Fruit fly (Drosophila melanogaster) whole organism, embryonic: ENCODE data around the gene Kat60.
A peak's percentile ranks its signal among the peaks of the same experiment; 100 is the strongest.

Experiments
- Atf3 ChIP-seq: fragments of 200-800 bp; sonication (Bioruptor generic); optimal IDR thresholded peaks from 3 replicates; lab custom pipeline; 2016; ENCODE audit warnings: missing biosample characterization, missing genetic modification characterization
- Bgb ChIP-seq: fragments of 200-800 bp; sonication (Bioruptor generic); IDR thresholded peaks from 2 replicates; pipeline ENCODE4 v1.3.6; 2022; ENCODE audit warnings: missing biosample characterization, missing genetic modification characterization; ENCODE audit not compliant: partially characterized antibody
- Bteb2 ChIP-seq: fragments of 200-800 bp; sonication (Bioruptor generic); optimal IDR thresholded peaks from 2 replicates; lab custom pipeline; 2016; ENCODE audit warnings: missing biosample characterization, missing genetic modification characterization
- CG10147 ChIP-seq: fragments of 200-800 bp; sonication (Bioruptor generic); optimal IDR thresholded peaks from 2 replicates; lab custom pipeline; 2019; ENCODE audit warnings: missing biosample characterization, mild to moderate bottlenecking, missing genetic modification characterization, moderate library complexity
- CG10366 ChIP-seq: fragments of 200-800 bp; sonication (Bioruptor generic); IDR thresholded peaks from 2 replicates; pipeline ENCODE4 v1.3.6; 2022; ENCODE audit warnings: missing biosample characterization, missing genetic modification characterization
- CG10565 ChIP-seq: fragments of 200-800 bp; sonication (Bioruptor generic); optimal IDR thresholded peaks from 3 replicates; lab custom pipeline; 2016; ENCODE audit warnings: missing biosample characterization, mild to moderate bottlenecking, missing genetic modification characterization
- CG12769 ChIP-seq: fragments of 200-800 bp; sonication (Bioruptor generic); optimal IDR thresholded peaks from 2 replicates; lab custom pipeline; 2019; ENCODE audit warnings: missing biosample characterization, mild to moderate bottlenecking, missing genetic modification characterization, moderate library complexity
- CG13287 ChIP-seq: fragments of 200-800 bp; sonication (Bioruptor generic); IDR thresholded peaks from 2 replicates; pipeline ENCODE4 v1.3.6; 2022; ENCODE audit warnings: missing biosample characterization, missing genetic modification characterization; ENCODE audit not compliant: partially characterized antibody
- CG15479 ChIP-seq: fragments of 200-800 bp; sonication (Bioruptor generic); optimal IDR thresholded peaks from 3 replicates; lab custom pipeline; 2019; ENCODE audit warnings: missing biosample characterization, mild to moderate bottlenecking, missing genetic modification characterization, moderate library complexity
- CG1602 ChIP-seq: fragments of 200-800 bp; sonication (Bioruptor generic); optimal IDR thresholded peaks from 3 replicates; lab custom pipeline; 2016; ENCODE audit warnings: missing biosample characterization, missing genetic modification characterization
- CG17361 ChIP-seq: fragments of 200-800 bp; sonication (Bioruptor generic); IDR thresholded peaks from 3 replicates; pipeline ENCODE4 v1.3.6; 2022; ENCODE audit warnings: missing biosample characterization, missing genetic modification characterization
- CG18764 ChIP-seq: fragments of 200-800 bp; sonication (Bioruptor generic); optimal IDR thresholded peaks from 3 replicates; lab custom pipeline; 2016; ENCODE audit warnings: missing biosample characterization, missing genetic modification characterization
- CG2712 ChIP-seq: fragments of 200-800 bp; optimal IDR thresholded peaks from 3 replicates; lab custom pipeline; 2019; ENCODE audit warnings: missing biosample characterization, mild to moderate bottlenecking, missing genetic modification characterization, moderate library complexity
- CG3726 ChIP-seq: fragments of 200-800 bp; sonication (Bioruptor generic); IDR thresholded peaks from 3 replicates; pipeline ENCODE4, ENCODE4 v1.3.6; 2022; ENCODE audit warnings: missing biosample characterization, missing genetic modification characterization
- CG4282 ChIP-seq: fragments of 200-800 bp; sonication (Bioruptor generic); optimal IDR thresholded peaks from 2 replicates; lab custom pipeline; 2016; ENCODE audit warnings: missing biosample characterization, missing genetic modification characterization
- CG4730 ChIP-seq: fragments of 200-800 bp; sonication (Bioruptor generic); IDR thresholded peaks from 2 replicates; pipeline ENCODE4 v1.3.6; 2022; ENCODE audit warnings: missing biosample characterization, missing genetic modification characterization
- CG5245 ChIP-seq: fragments of 200-800 bp; sonication (Bioruptor generic); optimal IDR thresholded peaks from 3 replicates; lab custom pipeline; 2016; ENCODE audit warnings: missing biosample characterization, missing genetic modification characterization
- CG8281 ChIP-seq: fragments of 200-800 bp; sonication (Bioruptor generic); optimal IDR thresholded peaks from 2 replicates; lab custom pipeline; 2018; ENCODE audit warnings: missing biosample characterization, mild to moderate bottlenecking, missing genetic modification characterization, moderate library complexity
- CG8359 ChIP-seq: fragments of 200-800 bp; sonication (Bioruptor generic); optimal IDR thresholded peaks from 2 replicates; lab custom pipeline; 2017; ENCODE audit warnings: missing biosample characterization, mild to moderate bottlenecking, missing genetic modification characterization, borderline replicate concordance
- CTCF ChIP-seq: fragments of 200-800 bp; sonication (Bioruptor generic); optimal IDR thresholded peaks from 2 replicates; lab custom pipeline; 2017; ENCODE audit warnings: missing biosample characterization, mild to moderate bottlenecking, missing genetic modification characterization, moderate library complexity
- Camta ChIP-seq: fragments of 200-800 bp; sonication (Bioruptor generic); optimal IDR thresholded peaks from 2 replicates; lab custom pipeline; 2016; ENCODE audit warnings: missing biosample characterization, missing genetic modification characterization
- CrebB ChIP-seq: fragments of 200-800 bp; sonication (Bioruptor generic); optimal IDR thresholded peaks from 3 replicates; lab custom pipeline; 2018; ENCODE audit warnings: missing biosample characterization, mild to moderate bottlenecking, missing genetic modification characterization
- Dip2 ChIP-seq: fragments of 200-800 bp; sonication (Bioruptor generic); IDR thresholded peaks from 2 replicates; pipeline ENCODE4 v1.3.6; 2022; ENCODE audit warnings: missing biosample characterization, missing genetic modification characterization
- Dll ChIP-seq: fragments of 200-800 bp; sonication (Bioruptor generic); IDR thresholded peaks from 4 replicates; pipeline ENCODE4 v1.3.6; 2022; ENCODE audit warnings: missing biosample characterization, missing genetic modification characterization; ENCODE audit not compliant: partially characterized antibody
- E2f1 ChIP-seq: fragments of 200-800 bp; sonication (Bioruptor generic); IDR thresholded peaks from 2 replicates; pipeline ENCODE4 v1.3.6; 2022; ENCODE audit warnings: missing biosample characterization, missing genetic modification characterization
- Hr39 ChIP-seq: fragments of >200 bp; optimal IDR thresholded peaks from 2 replicates; lab custom pipeline; 2017
- Lhr ChIP-seq: fragments of 200-800 bp; sonication (Bioruptor generic); optimal IDR thresholded peaks from 3 replicates; lab custom pipeline; 2017; ENCODE audit warnings: mild to moderate bottlenecking, missing biosample characterization, missing genetic modification reagents, missing genetic modification characterization
- Sry-β ChIP-seq: fragments of 200-800 bp; sonication (Bioruptor generic); optimal IDR thresholded peaks from 2 replicates; lab custom pipeline; 2018; ENCODE audit warnings: missing biosample characterization, mild to moderate bottlenecking, missing genetic modification characterization, moderate library complexity
- Usf ChIP-seq: fragments of 200-800 bp; sonication (Bioruptor generic); optimal IDR thresholded peaks from 2 replicates; lab custom pipeline; 2017; ENCODE audit warnings: missing genotype, missing biosample characterization, missing genetic modification characterization
- abd-A ChIP-seq: fragments of 200-800 bp; sonication (Bioruptor generic); optimal IDR thresholded peaks from 3 replicates; lab custom pipeline; 2019; ENCODE audit warnings: missing biosample characterization, mild to moderate bottlenecking, missing genetic modification characterization, moderate library complexity
- ac ChIP-seq: fragments of 200-800 bp; sonication (Bioruptor generic); optimal IDR thresholded peaks from 3 replicates; lab custom pipeline; 2017; ENCODE audit warnings: missing biosample characterization, mild to moderate bottlenecking, missing genetic modification characterization
- ase ChIP-seq: fragments of 200-800 bp; sonication (Bioruptor generic); IDR thresholded peaks from 3 replicates; pipeline ENCODE4 v1.3.6; 2022; ENCODE audit warnings: missing biosample characterization, missing genetic modification characterization
- bigmax ChIP-seq: fragments of 200-800 bp; sonication (Bioruptor generic); optimal IDR thresholded peaks from 2 replicates; lab custom pipeline; 2018; ENCODE audit warnings: missing biosample characterization, mild to moderate bottlenecking, missing genetic modification characterization
- bowl ChIP-seq: fragments of 200-800 bp; sonication (Bioruptor generic); IDR thresholded peaks from 2 replicates; pipeline ENCODE4 v1.3.6; 2022; ENCODE audit warnings: missing biosample characterization, missing genetic modification characterization
- cas ChIP-seq: fragments of 200-800 bp; sonication (Bioruptor generic); IDR thresholded peaks from 2 replicates; pipeline ENCODE4 v1.3.6; 2022; ENCODE audit warnings: missing biosample characterization, missing genetic modification characterization
- disco-r ChIP-seq: fragments of 200-800 bp; sonication (Bioruptor generic); optimal IDR thresholded peaks from 2 replicates; lab custom pipeline; 2016; ENCODE audit warnings: missing biosample characterization, missing genetic modification characterization
- fd96Cb ChIP-seq: fragments of 200-800 bp; sonication (Bioruptor generic); optimal IDR thresholded peaks from 2 replicates; lab custom pipeline; 2018; ENCODE audit warnings: missing biosample characterization, mild to moderate bottlenecking, missing genetic modification characterization, moderate library complexity
- fru ChIP-seq: fragments of >200 bp; optimal IDR thresholded peaks from 2 replicates; lab custom pipeline; 2017
- grn ChIP-seq: fragments of 200-800 bp; sonication (Bioruptor generic); optimal IDR thresholded peaks from 3 replicates; lab custom pipeline; 2017; ENCODE audit warnings: missing biosample characterization, missing genetic modification characterization
- kah ChIP-seq: fragments of 200-800 bp; sonication (Bioruptor generic); optimal IDR thresholded peaks from 2 replicates; lab custom pipeline; 2018; ENCODE audit warnings: missing biosample characterization, mild to moderate bottlenecking, missing genetic modification characterization
- nerfin-1 ChIP-seq: fragments of 200-800 bp; sonication (Bioruptor generic); optimal IDR thresholded peaks from 3 replicates; lab custom pipeline; 2019; ENCODE audit warnings: missing biosample characterization, mild to moderate bottlenecking, missing genetic modification characterization, moderate library complexity
- pho ChIP-seq: fragments of 200-800 bp; sonication (Bioruptor generic); optimal IDR thresholded peaks from 2 replicates; lab custom pipeline; 2016; ENCODE audit warnings: missing biosample characterization, missing genetic modification characterization
- pros ChIP-seq: fragments of 200-800 bp; sonication (Bioruptor generic); optimal IDR thresholded peaks from 3 replicates; lab custom pipeline; 2019; ENCODE audit warnings: missing biosample characterization, mild to moderate bottlenecking, missing genetic modification characterization, moderate library complexity
- pzg ChIP-seq: fragments of 200-800 bp; sonication (Bioruptor generic); optimal IDR thresholded peaks from 3 replicates; lab custom pipeline; 2018; ENCODE audit warnings: missing biosample characterization, mild to moderate bottlenecking, missing genetic modification characterization, moderate library complexity
- sd ChIP-seq: fragments of 200-800 bp; sonication (Bioruptor generic); optimal IDR thresholded peaks from 3 replicates; lab custom pipeline; 2018; ENCODE audit warnings: missing biosample characterization, mild to moderate bottlenecking, missing genetic modification characterization, moderate library complexity
- so ChIP-seq: fragments of 200-800 bp; sonication (Bioruptor generic); IDR thresholded peaks from 3 replicates; pipeline ENCODE4 v1.3.6; 2022; ENCODE audit warnings: missing biosample characterization, missing genetic modification characterization
- stwl ChIP-seq: fragments of 200-800 bp; sonication (Bioruptor generic); optimal IDR thresholded peaks from 3 replicates; lab custom pipeline; 2018; ENCODE audit warnings: missing biosample characterization, mild to moderate bottlenecking, missing genetic modification characterization, moderate library complexity
- wdn ChIP-seq: fragments of 200-800 bp; sonication (Bioruptor generic); IDR thresholded peaks from 2 replicates; pipeline ENCODE4 v1.3.6; 2022; ENCODE audit warnings: missing biosample characterization, missing genetic modification characterization

Gene Kat60

dm6 chr3R:5216308-5216765 lies 15.7 kb downstream of the Kat60 start (continued):
- TF ChIP-seq grn (GFP tag; lab: Kevin White, UChicago) (peak; percentile 55), nerfin-1 (tag; lab: Kevin White, UChicago) (peak; percentile 76), Dll (GFP tag; lab: Robert Waterston, UW) (0 out of 4 replicates have a peak, but pooled peaks have one; percentile 16), sd (tag; lab: Kevin White, UChicago) (peak; percentile 99), disco-r (GFP tag; lab: Kevin White, UChicago) (no peak), CG18764 (GFP tag; lab: Kevin White, UChicago) (no peak), Lhr (GFP tag; lab: Kevin White, UChicago) (no peak), Camta (GFP tag; lab: Kevin White, UChicago) (no peak), pho (GFP tag; lab: Kevin White, UChicago) (no peak), Sry-β (GFP tag; lab: Kevin White, UChicago) (peak; percentile 16), CG12769 (peak; percentile 6), pros (GFP tag; lab: Kevin White, UChicago) (peak; percentile 79), Hr39 (peak; percentile 3), CTCF (GFP tag; lab: Kevin White, UChicago) (peak; percentile 89)

- TF ChIP-seq wdn (GFP tag; lab: Robert Waterston, UW) = peak; percentile 71; the same call in 1 of the 2 replicates
- peak; percentile 84 for TF ChIP-seq stwl (tag; lab: Kevin White, UChicago)
- peak; percentile 84 for TF ChIP-seq bigmax (GFP tag; lab: Kevin White, UChicago)
- TF ChIP-seq bowl (GFP tag; lab: Robert Waterston, UW) = peak; percentile 88
- TF ChIP-seq CG4282 (GFP tag; lab: Kevin White, UChicago) = peak; percentile 96
- peak; percentile 75 for TF ChIP-seq CG4730
- TF ChIP-seq Dip2 = no peak
- no peak for TF ChIP-seq Bgb (GFP tag; lab: Robert Waterston, UW)
- TF ChIP-seq Bteb2 (GFP tag; lab: Kevin White, UChicago) = peak; percentile 84
- TF ChIP-seq cas = no peak
- TF ChIP-seq CG5245 (GFP tag; lab: Kevin White, UChicago) = peak; percentile 98
- TF ChIP-seq CG1602 = peak; percentile 98
- peak; percentile 99 for TF ChIP-seq Atf3 (GFP tag; lab: Kevin White, UChicago)
- TF ChIP-seq CG15479 (GFP tag; lab: Kevin White, UChicago) = peak; percentile 82
- TF ChIP-seq CG13287 = no peak
- peak; percentile 92 for TF ChIP-seq Usf (GFP tag; lab: Kevin White, UChicago)
- TF ChIP-seq ase = peak; percentile 93
- peak; percentile 69 for TF ChIP-seq pros (GFP tag; lab: Kevin White, UChicago)
- peak; percentile 96 for TF ChIP-seq CG8359 (GFP tag; lab: Kevin White, UChicago)
- peak; percentile 92 for TF ChIP-seq kah (GFP tag; lab: Kevin White, UChicago)
- peak; percentile 100 for TF ChIP-seq ac (GFP tag; lab: Kevin White, UChicago)
- peak; percentile 88 for TF ChIP-seq CG10366 (GFP tag; lab: Robert Waterston, UW)
- no peak for TF ChIP-seq fru
- no peak for TF ChIP-seq pzg
- TF ChIP-seq CG10147 (GFP tag; lab: Kevin White, UChicago) = peak; percentile 44
- peak; percentile 13 for TF ChIP-seq abd-A (tag; lab: Kevin White, UChicago)
- peak; percentile 92 for TF ChIP-seq E2f1 (GFP tag; lab: Robert Waterston, UW)
- peak; percentile 95 for TF ChIP-seq CrebB
- peak; percentile 70; the same call in 2 of the 3 replicates for TF ChIP-seq CG17361 (GFP tag; lab: Robert Waterston, UW)
- TF ChIP-seq CG10565 (GFP tag; lab: Kevin White, UChicago) = peak; percentile 99
- peak; percentile 95 for TF ChIP-seq CG2712 (tag; lab: Kevin White, UChicago)
- TF ChIP-seq CG3726 (GFP tag; lab: Robert Waterston, UW) = peak; percentile 94
- peak; percentile 96 for TF ChIP-seq so (GFP tag; lab: Robert Waterston, UW)
- TF ChIP-seq CG8281 (tag; lab: Kevin White, UChicago) = peak; percentile 86
- TF ChIP-seq fd96Cb (tag; lab: Kevin White, UChicago) = peak; percentile 91
Observed at dm6 chr3R:5215334-5216307, 16.4 kb downstream of the Kat60 start.
